Worm (Caenorhabditis elegans) whole organism, midembryonic: ENCODE results near the gene rpl-23.

Experiments used
- flt-1 ChIP-seq: fragments of 200-800 bp; sonication (Bioruptor generic); IDR thresholded peaks from 2 replicates; pipeline ENCODE4 v1.3.6; 2022; ENCODE audit warnings: missing genetic modification characterization, missing compliant biosample characterization
- klf-2 ChIP-seq: fragments of 200-800 bp; sonication (Bioruptor generic); conservative IDR thresholded peaks from 2 replicates; pipeline ENCODE4 v1.3.6; 2022; ENCODE audit warnings: missing genetic modification reagents, missing genetic modification characterization, missing compliant biosample characterization
- tab-1 ChIP-seq: fragments of 200-800 bp; sonication (Bioruptor generic); IDR thresholded peaks from 2 replicates; pipeline ENCODE4 v1.3.6; 2022; ENCODE audit warnings: missing genetic modification characterization, missing compliant biosample characterization
- ztf-29 ChIP-seq: fragments of 200-800 bp; sonication (Bioruptor generic); IDR thresholded peaks from 2 replicates; pipeline ENCODE4 v1.3.6; 2022; ENCODE audit warnings: missing genetic modification reagents, missing genetic modification characterization, missing compliant biosample characterization

DNA sequence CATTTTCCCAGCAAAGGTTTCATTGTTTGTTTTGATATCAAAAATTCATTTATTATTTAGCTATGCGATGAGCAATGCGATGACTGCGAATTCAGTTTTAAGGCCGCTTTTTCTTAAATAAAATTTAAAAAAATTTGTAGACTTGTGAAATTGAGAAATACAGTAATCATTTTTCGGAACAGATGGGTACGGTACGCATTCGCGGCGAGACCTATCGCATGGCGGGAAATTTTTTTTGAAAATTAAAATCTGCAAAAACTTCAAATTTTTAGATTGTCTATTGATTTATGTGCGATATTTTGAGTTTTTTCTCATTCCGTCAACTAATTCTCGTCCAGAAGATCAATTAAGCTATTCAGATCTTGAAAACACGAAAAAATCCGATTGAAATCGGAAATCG, 42.4 kb downstream of the rpl-23 start:
- TF ChIP-seq klf-2 (GFP tag; lab: Robert Waterston, UW) (no peak), tab-1 (no peak), ztf-29 (no peak), flt-1 (GFP tag; lab: Robert Waterston, UW) (no peak)
